Worm (Caenorhabditis elegans): ENCODE measurements around the gene F38B2.4.

DNA sequence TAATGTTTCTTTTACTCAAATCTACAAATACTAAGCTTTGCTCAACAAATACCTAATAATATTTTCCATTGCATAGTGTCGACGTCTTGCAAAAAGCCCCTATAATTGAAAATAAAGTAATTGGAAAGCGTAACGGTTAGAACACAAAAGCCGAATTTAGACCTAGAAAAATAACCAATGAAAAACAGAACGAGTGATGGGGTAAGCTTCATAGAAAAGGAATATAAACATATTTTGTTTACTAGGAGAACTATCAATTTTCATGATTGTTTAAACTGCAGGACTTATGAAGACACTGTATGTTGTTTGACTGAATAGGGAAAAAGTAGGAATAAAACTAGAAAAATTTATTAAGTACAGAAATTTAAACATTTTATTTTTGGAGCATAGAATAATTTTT lies 1.3 kb downstream of the F38B2.4 start, which contains the start of gene F38B2.3:
- no peak for TF ChIP-seq ama-1 (optimal IDR thresholded peaks at IDR 0.05)
- TF ChIP-seq pag-3 (tag; optimal IDR thresholded peaks at IDR 0.05; ENCODE audit: borderline replicate concordance, insufficient read depth): no peak
- TF ChIP-seq nhr-90 (tag; optimal IDR thresholded peaks at IDR 0.05; ENCODE audit: poor library complexity): no peak

Data from whole organism, L1 larva.